Worm (Caenorhabditis elegans) whole organism, midembryonic: ENCODE measurements around the gene tdc-1.

Experiments
- T22C8.4 ChIP-seq: fragments of 200-800 bp; sonication (Bioruptor generic); IDR thresholded peaks from 2 replicates; pipeline ENCODE4 v1.3.6; 2022; ENCODE audit warnings: missing genetic modification characterization, missing compliant biosample characterization
- cog-1 ChIP-seq: sonication (generic microtip); optimal IDR thresholded peaks from 2 replicates; lab custom pipeline; 2016; ENCODE audit warnings: missing genetic modification characterization, missing compliant biosample characterization
- flt-1 ChIP-seq: fragments of 200-800 bp; sonication (Bioruptor generic); IDR thresholded peaks from 2 replicates; pipeline ENCODE4 v1.3.6; 2022; ENCODE audit warnings: missing genetic modification characterization, missing compliant biosample characterization
- klf-2 ChIP-seq: fragments of 200-800 bp; sonication (Bioruptor generic); conservative IDR thresholded peaks from 2 replicates; pipeline ENCODE4 v1.3.6; 2022; ENCODE audit warnings: missing genetic modification reagents, missing genetic modification characterization, missing compliant biosample characterization
- med-1 ChIP-seq: sonication (generic microtip); optimal IDR thresholded peaks from 2 replicates; lab custom pipeline; 2017; ENCODE audit warnings: missing genetic modification characterization, mild to moderate bottlenecking, missing compliant biosample characterization, antibody characterized with exemption, missing genetic modification reagents; ENCODE audit not compliant: insufficient read depth
- ref-1 ChIP-seq: fragments of 200-800 bp; sonication (Bioruptor generic); conservative IDR thresholded peaks from 2 replicates; pipeline ENCODE4 v1.3.6; 2022; ENCODE audit warnings: missing genetic modification reagents, missing genetic modification characterization, missing compliant biosample characterization
- tab-1 ChIP-seq: fragments of 200-800 bp; sonication (Bioruptor generic); IDR thresholded peaks from 2 replicates; pipeline ENCODE4 v1.3.6; 2022; ENCODE audit warnings: missing genetic modification characterization, missing compliant biosample characterization
- ztf-23 ChIP-seq: fragments of 200-800 bp; sonication (Bioruptor generic); IDR thresholded peaks from 2 replicates; pipeline ENCODE4 v1.3.6; 2022; ENCODE audit warnings: missing genetic modification reagents, missing genetic modification characterization, missing compliant biosample characterization
- ztf-29 ChIP-seq: fragments of 200-800 bp; sonication (Bioruptor generic); IDR thresholded peaks from 2 replicates; pipeline ENCODE4 v1.3.6; 2022; ENCODE audit warnings: missing genetic modification reagents, missing genetic modification characterization, missing compliant biosample characterization

Gene tdc-1

ce11 chrII:8238155-8238554 lies 32.2 kb upstream of the tdc-1 start, which contains the start of gene nlp-5:
Gene nlp-5, plus strand, starts transcription at chrII:8238455.
- TF ChIP-seq ztf-23 (GFP tag; lab: Robert Waterston, UW) (no peak), tab-1 (GFP tag; lab: Robert Waterston, UW) (no peak), ztf-29 (GFP tag; lab: Robert Waterston, UW) (no peak), klf-2 (GFP tag; lab: Robert Waterston, UW) (no peak), med-1 (no peak), flt-1 (GFP tag; lab: Robert Waterston, UW) (no peak), T22C8.4 (no peak), cog-1 (no peak)

DNA sequence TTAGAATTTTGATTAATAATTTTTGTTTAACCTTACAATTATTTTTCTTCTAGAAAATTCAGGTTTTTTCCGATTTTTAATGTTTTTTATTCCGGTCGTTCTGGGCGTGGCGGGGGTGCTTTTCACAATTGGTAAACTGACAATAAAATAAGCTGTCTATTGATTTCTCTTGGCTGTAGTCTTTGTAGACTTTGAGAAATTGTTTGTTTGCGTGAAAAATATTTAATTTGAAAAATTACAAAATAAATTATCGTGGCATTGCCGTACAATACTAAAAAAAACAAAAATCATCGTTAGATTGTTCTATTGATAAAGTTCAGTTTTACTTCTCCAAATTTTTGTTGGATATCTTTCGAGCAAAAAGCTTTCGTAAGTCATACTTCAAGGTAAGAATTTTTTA lies 23.9 kb upstream of the tdc-1 start, which contains the start of gene F35C11.3:
F35C11.3 (plus strand) TSS at position 301 of the 400 bp plus-strand sequence.
- TF ChIP-seq ztf-29 (GFP tag; lab: Robert Waterston, UW) (no peak), ref-1 (GFP tag; lab: Robert Waterston, UW) (no peak), T22C8.4 (no peak), cog-1 (no peak), ztf-23 (GFP tag; lab: Robert Waterston, UW) (no peak), tab-1 (GFP tag; lab: Robert Waterston, UW) (no peak), med-1 (no peak), flt-1 (GFP tag; lab: Robert Waterston, UW) (no peak), klf-2 (GFP tag; lab: Robert Waterston, UW) (no peak)

DNA sequence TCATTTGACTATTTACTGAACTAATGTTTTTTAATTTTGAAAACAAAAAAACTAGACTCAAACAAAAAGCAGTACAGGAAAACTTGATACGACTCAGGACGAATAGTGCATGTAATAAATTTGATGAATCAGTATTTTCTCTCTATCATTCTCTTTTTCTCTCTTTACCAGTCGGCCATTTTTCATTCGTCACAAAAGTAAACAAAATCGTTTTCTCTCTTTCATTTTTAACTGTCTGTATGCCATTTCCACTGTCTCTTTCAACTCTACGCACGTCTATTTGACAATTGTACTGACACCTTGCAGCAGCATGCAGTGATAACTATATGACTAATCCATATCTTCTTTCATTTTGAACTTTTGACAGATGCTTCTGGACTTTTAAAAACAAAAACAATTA lies 21.7 kb upstream of the tdc-1 start, which contains the start of the genes F35C11.2 and F35C11.4:
F35C11.2 (minus strand) TSS at position 90 of the 400 bp plus-strand sequence.
F35C11.4 (plus strand) TSS at position 260 of the 400 bp plus-strand sequence.
- TF ChIP-seq ref-1 (GFP tag; lab: Robert Waterston, UW), result no peak
- TF ChIP-seq flt-1 (GFP tag; lab: Robert Waterston, UW), result no peak
- TF ChIP-seq ztf-23 (GFP tag; lab: Robert Waterston, UW), result no peak
- TF ChIP-seq cog-1, result no peak
- no peak for TF ChIP-seq ztf-29 (GFP tag; lab: Robert Waterston, UW)
- TF ChIP-seq T22C8.4, result no peak
- TF ChIP-seq tab-1 (GFP tag; lab: Robert Waterston, UW), result no peak
- no peak for TF ChIP-seq klf-2 (GFP tag; lab: Robert Waterston, UW)

ce11 chrII:8249710-8250109 lies 20.7 kb upstream of the tdc-1 start:
- TF ChIP-seq med-1 (no peak), flt-1 (GFP tag; lab: Robert Waterston, UW) (no peak), ref-1 (GFP tag; lab: Robert Waterston, UW) (no peak), T22C8.4 (no peak), klf-2 (GFP tag; lab: Robert Waterston, UW) (no peak), ztf-23 (GFP tag; lab: Robert Waterston, UW) (no peak), ztf-29 (GFP tag; lab: Robert Waterston, UW) (no peak), cog-1 (no peak)

DNA sequence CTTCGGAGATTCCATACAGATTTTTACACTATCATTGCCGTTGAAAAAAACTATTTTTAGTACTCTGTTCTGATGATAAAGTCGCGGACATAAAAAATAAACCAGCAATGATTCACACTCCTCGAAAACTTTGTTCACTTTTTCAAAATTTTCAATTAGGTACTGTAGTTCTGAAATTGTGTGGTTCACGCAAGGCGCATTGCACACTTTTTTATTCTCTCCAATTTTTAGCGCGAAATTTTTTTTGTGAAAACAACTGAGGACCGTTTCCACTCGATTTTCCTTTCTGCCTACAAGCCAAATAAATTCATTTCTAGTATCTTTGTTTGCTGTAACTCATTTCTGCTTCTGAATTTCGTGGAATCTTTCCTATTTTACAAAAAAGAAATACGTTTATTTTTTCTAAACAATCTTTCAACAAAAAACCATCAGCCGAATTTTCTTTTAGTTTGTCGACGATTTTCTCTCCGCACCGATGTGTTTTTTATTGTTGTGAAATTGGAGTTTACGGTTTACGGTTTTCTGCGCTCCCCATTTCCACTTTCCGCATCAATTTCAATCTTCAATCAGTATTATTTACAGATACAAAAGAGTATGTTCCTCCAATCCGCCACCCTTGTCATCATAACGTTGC lies 17.1 kb upstream of the tdc-1 start, which contains the start of gene F35C11.5:
F35C11.5 (plus strand) TSS at position 584 of the 634 bp plus-strand sequence.
- no peak for TF ChIP-seq T22C8.4
- no peak for TF ChIP-seq cog-1
- TF ChIP-seq ztf-29 (GFP tag; lab: Robert Waterston, UW), result no peak
- no peak for TF ChIP-seq klf-2 (GFP tag; lab: Robert Waterston, UW)
- TF ChIP-seq tab-1 (GFP tag; lab: Robert Waterston, UW), result no peak
- TF ChIP-seq ref-1 (GFP tag; lab: Robert Waterston, UW), result no peak
- no peak for TF ChIP-seq flt-1 (GFP tag; lab: Robert Waterston, UW)
- TF ChIP-seq med-1, result no peak
- no peak for TF ChIP-seq ztf-23 (GFP tag; lab: Robert Waterston, UW)

DNA sequence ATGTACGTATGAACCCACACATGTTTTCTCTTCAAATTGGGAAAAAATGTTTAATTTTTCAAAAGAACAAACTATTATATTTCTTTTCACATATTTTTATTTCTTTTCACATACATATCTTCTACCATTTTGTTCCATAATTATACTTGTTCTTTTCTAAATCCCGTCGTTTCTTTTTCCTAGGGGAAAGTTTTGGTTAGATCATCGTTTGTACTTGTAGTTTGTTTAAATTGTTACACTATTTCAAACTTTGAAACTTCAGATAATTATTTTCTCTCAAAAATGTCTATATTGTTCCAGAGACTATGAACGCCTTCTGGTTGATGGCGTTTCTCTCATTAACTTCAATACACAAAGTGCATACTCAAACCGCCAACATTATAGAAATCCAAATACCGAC lies 14.4 kb upstream of the tdc-1 start, which contains the start of gene F35C11.7:
F35C11.7 (plus strand) TSS at position 301 of the 400 bp plus-strand sequence.
- TF ChIP-seq ztf-23 (GFP tag; lab: Robert Waterston, UW), result no peak
- no peak for TF ChIP-seq ref-1 (GFP tag; lab: Robert Waterston, UW)
- no peak for TF ChIP-seq tab-1 (GFP tag; lab: Robert Waterston, UW)
- no peak for TF ChIP-seq flt-1 (GFP tag; lab: Robert Waterston, UW)
- TF ChIP-seq ztf-29 (GFP tag; lab: Robert Waterston, UW), result no peak
- TF ChIP-seq T22C8.4, result no peak
- no peak for TF ChIP-seq cog-1
- no peak for TF ChIP-seq med-1
- no peak for TF ChIP-seq klf-2 (GFP tag; lab: Robert Waterston, UW)

ce11 chrII:8259038-8259437 lies 11.4 kb upstream of the tdc-1 start, which contains the start of gene F35C11.6:
Gene F35C11.6, minus strand, starts transcription at chrII:8259138.
- no peak for TF ChIP-seq ref-1 (GFP tag; lab: Robert Waterston, UW)
- no peak for TF ChIP-seq cog-1
- TF ChIP-seq klf-2 (GFP tag; lab: Robert Waterston, UW), result no peak
- no peak for TF ChIP-seq ztf-23 (GFP tag; lab: Robert Waterston, UW)
- no peak for TF ChIP-seq T22C8.4
- no peak for TF ChIP-seq flt-1 (GFP tag; lab: Robert Waterston, UW)
- no peak for TF ChIP-seq ztf-29 (GFP tag; lab: Robert Waterston, UW)
- no peak for TF ChIP-seq med-1
- TF ChIP-seq tab-1 (GFP tag; lab: Robert Waterston, UW), result no peak

DNA sequence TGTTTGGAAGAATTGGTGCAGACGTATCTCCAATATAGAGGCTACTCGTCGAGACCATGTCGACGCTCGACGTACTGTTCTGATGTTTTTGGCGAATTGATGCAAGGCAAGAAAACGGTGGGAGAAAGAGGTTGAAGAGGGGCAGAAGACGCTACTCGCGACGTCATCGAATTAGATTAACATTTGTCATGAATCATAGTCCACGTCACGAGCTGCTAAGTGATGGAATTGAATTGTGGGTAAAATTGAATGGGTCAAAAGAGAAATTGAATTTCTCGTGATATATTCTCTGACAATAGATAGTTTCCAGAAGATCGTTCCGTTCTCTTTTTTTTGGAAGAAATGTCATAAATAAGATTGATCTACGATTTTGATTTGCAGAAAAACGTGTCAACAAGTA lies 10.7 kb upstream of the tdc-1 start:
- no peak for TF ChIP-seq klf-2 (GFP tag; lab: Robert Waterston, UW)
- no peak for TF ChIP-seq cog-1
- TF ChIP-seq ztf-29 (GFP tag; lab: Robert Waterston, UW), result no peak
- TF ChIP-seq flt-1 (GFP tag; lab: Robert Waterston, UW), result no peak
- no peak for TF ChIP-seq tab-1 (GFP tag; lab: Robert Waterston, UW)
- TF ChIP-seq T22C8.4, result no peak
- TF ChIP-seq ref-1 (GFP tag; lab: Robert Waterston, UW), result no peak
- no peak for TF ChIP-seq med-1
- no peak for TF ChIP-seq ztf-23 (GFP tag; lab: Robert Waterston, UW)

ce11 chrII:8263562-8263961 lies 6.8 kb upstream of the tdc-1 start:
- TF ChIP-seq tab-1 (GFP tag; lab: Robert Waterston, UW) (no peak), cog-1 (no peak)
